Worm (Caenorhabditis elegans): ENCODE results near the gene cdc-48.2.

Gene cdc-48.2

DNA sequence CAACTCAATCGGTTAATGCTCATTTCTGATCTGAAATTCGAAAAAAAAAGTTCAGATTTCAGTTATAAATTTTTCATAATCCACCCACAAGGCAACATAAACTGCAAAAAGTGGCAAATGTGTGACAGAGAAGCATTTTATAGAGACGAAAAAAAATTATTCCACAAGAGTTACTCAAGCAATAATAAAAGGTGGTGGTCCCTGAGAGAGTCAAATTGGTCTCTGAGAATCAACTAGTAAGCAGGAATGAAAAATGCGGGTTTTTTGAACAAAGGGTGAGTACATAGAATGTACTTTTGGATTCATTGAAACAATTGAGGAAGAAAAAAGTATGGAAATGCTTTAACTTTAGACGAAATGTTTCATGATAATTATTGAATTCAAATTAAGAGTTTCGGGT is 32.1 kb downstream of the cdc-48.2 start, which contains the start of gene T05C12.11:
TSS of gene T05C12.11 (minus strand) at position 101 of the 400 bp plus-strand sequence.
- TF ChIP-seq hmbx-1 (tag; optimal IDR thresholded peaks at IDR 0.05) = no peak
- TF ChIP-seq pes-1 (GFP tag; IDR thresholded peaks at IDR 0.05) = no peak
- no peak for TF ChIP-seq tbx-37 (GFP tag; conservative IDR thresholded peaks at IDR 0.05)
- no peak for TF ChIP-seq aly-1 (tag; optimal IDR thresholded peaks at IDR 0.05)
- no peak for TF ChIP-seq ets-7 (tag; optimal IDR thresholded peaks at IDR 0.05)
- TF ChIP-seq F13C5.2 (tag; optimal IDR thresholded peaks at IDR 0.05) = no peak
- TF ChIP-seq B0310.2 (tag; optimal IDR thresholded peaks at IDR 0.05) = no peak
- no peak for TF ChIP-seq tra-4 (tag; optimal IDR thresholded peaks at IDR 0.05)
- no peak for TF ChIP-seq ceh-13 (GFP tag; optimal IDR thresholded peaks at IDR 0.05)
- no peak for TF ChIP-seq flt-1 (GFP tag; IDR thresholded peaks at IDR 0.05)
- no peak for TF ChIP-seq hnd-1 (tag; optimal IDR thresholded peaks at IDR 0.05)
- TF ChIP-seq ama-1 (optimal IDR thresholded peaks at IDR 0.05) = no peak
- no peak for TF ChIP-seq scrt-1 (GFP tag; IDR thresholded peaks at IDR 0.05)

DNA sequence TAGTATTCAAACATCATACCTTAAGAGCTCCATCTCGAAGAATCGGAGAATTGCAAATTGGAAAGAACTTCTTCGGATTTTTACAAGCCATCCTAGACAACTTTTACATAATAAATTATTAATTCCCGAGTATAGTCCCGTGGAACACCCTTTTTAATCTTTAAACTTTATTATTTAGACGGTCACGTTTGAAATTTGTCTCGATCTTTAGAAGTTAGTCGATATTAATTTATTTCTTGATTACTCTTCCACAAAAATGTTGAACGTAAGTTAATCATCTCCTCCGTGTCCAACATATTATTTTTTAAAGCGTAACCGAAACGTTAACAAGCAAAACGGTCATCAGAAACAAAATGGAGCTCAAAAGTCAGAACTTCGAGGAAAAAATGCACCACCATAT is 35.2 kb downstream of the cdc-48.2 start, which contains the start of the genes decr-1.3 and T05C12.1:
TSS of gene decr-1.3 (minus strand) at position 101 of the 400 bp plus-strand sequence.
TSS of gene T05C12.1 (plus strand) at position 232 of the 400 bp plus-strand sequence.
- no peak for TF ChIP-seq ceh-36 (tag; optimal IDR thresholded peaks at IDR 0.05)
- no peak for TF ChIP-seq hmbx-1 (tag; optimal IDR thresholded peaks at IDR 0.05)
- TF ChIP-seq scrt-1 (GFP tag; IDR thresholded peaks at IDR 0.05) = no peak
- TF ChIP-seq flt-1 (GFP tag; IDR thresholded peaks at IDR 0.05) = no peak
- no peak for TF ChIP-seq F13C5.2 (tag; optimal IDR thresholded peaks at IDR 0.05)
- TF ChIP-seq hnd-1 (tag; optimal IDR thresholded peaks at IDR 0.05) = no peak
- TF ChIP-seq pes-1 (GFP tag; IDR thresholded peaks at IDR 0.05) = no peak
- TF ChIP-seq ets-7 (tag; optimal IDR thresholded peaks at IDR 0.05) = no peak
- no peak for TF ChIP-seq hmg-4 (GFP tag; optimal IDR thresholded peaks at IDR 0.05)
- no peak for TF ChIP-seq ama-1 (optimal IDR thresholded peaks at IDR 0.05)
- no peak for TF ChIP-seq ceh-13 (GFP tag; optimal IDR thresholded peaks at IDR 0.05)

DNA sequence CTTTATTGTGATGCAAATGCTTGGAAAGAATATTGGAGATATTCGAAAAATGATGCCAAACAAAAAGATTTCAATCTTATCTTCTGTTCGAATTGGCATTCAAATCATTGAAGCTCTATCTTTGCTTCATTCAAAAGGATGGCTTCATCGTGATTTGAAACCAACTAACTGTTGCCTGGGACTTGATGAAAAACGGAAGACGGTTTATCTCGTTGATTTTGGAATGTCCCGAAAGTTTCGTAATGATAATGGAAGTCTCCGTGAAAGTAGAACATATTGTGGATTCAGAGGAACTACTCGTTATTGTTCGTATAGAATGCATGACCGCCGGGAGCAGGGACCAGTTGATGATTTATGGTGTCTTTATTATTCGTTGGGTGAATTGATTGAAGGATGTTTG is 35.9 kb downstream of the cdc-48.2 start:
- TF ChIP-seq ets-7 (tag; optimal IDR thresholded peaks at IDR 0.05) (no peak), B0310.2 (tag; optimal IDR thresholded peaks at IDR 0.05) (no peak), ceh-36 (tag; optimal IDR thresholded peaks at IDR 0.05) (no peak), ama-1 (optimal IDR thresholded peaks at IDR 0.05) (no peak), hnd-1 (tag; optimal IDR thresholded peaks at IDR 0.05) (no peak), scrt-1 (GFP tag; IDR thresholded peaks at IDR 0.05) (no peak), pes-1 (GFP tag; IDR thresholded peaks at IDR 0.05) (no peak), hmg-4 (GFP tag; optimal IDR thresholded peaks at IDR 0.05) (no peak), tra-4 (tag; optimal IDR thresholded peaks at IDR 0.05) (no peak), tbx-11 (GFP tag; IDR thresholded peaks at IDR 0.05) (no peak), ceh-13 (GFP tag; optimal IDR thresholded peaks at IDR 0.05) (no peak), tbx-37 (GFP tag; conservative IDR thresholded peaks at IDR 0.05) (no peak), flt-1 (GFP tag; IDR thresholded peaks at IDR 0.05) (no peak), F13C5.2 (tag; optimal IDR thresholded peaks at IDR 0.05) (no peak), sea-1 (GFP tag; conservative IDR thresholded peaks at IDR 0.05) (no peak), hmbx-1 (tag; optimal IDR thresholded peaks at IDR 0.05) (no peak), aly-1 (tag; optimal IDR thresholded peaks at IDR 0.05) (no peak)

DNA sequence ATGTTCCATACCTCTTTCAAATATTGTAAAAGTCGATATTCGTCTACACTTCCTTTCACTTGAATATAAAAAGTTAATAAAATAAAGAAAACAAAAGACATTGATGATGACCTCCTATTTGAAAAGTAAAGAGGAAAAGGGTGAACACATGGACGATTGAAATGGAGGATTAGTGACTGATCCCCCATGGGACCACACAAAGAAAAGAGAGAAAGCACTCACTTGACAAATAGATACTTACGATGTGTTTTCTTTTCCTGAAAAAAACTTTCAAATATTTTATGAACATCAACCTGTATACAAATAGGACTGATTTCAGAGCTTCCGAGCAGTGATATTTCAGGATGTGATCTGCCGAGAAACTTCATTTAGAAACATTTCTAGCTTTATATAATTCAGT is 38.8 kb downstream of the cdc-48.2 start, which contains the start of gene acr-14:
TSS of gene acr-14 (minus strand) at position 101 of the 400 bp plus-strand sequence.
- TF ChIP-seq sea-1 (GFP tag; conservative IDR thresholded peaks at IDR 0.05) (no peak), tra-4 (tag; optimal IDR thresholded peaks at IDR 0.05) (no peak), tbx-37 (GFP tag; conservative IDR thresholded peaks at IDR 0.05) (no peak)

DNA sequence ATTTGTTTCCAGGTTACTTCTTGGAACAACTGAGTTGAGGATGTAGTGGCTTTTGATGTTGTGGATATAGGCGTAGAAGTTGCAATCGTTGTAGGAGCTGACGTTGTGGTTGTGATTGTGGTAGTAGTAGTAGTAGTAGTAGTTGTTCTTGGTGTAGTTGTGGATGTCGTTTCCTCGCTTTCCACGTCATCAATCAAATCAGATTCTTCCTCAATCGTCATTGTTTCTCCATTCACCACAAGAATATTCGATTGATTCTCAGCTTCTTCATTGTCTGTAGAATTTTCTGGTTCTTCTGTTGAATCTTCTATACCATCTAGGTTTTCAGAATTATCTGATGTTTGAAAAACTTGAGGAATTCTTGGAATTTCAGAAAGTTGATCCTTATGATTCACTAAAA is 40.3 kb downstream of the cdc-48.2 start:
- TF ChIP-seq hmg-4 (GFP tag; optimal IDR thresholded peaks at IDR 0.05) = no peak
- TF ChIP-seq ama-1 (optimal IDR thresholded peaks at IDR 0.05) = no peak
- no peak for TF ChIP-seq flt-1 (GFP tag; IDR thresholded peaks at IDR 0.05)
- no peak for TF ChIP-seq scrt-1 (GFP tag; IDR thresholded peaks at IDR 0.05)
- TF ChIP-seq hmbx-1 (tag; optimal IDR thresholded peaks at IDR 0.05) = no peak
- TF ChIP-seq tra-4 (tag; optimal IDR thresholded peaks at IDR 0.05) = no peak
- TF ChIP-seq ets-7 (tag; optimal IDR thresholded peaks at IDR 0.05) = no peak
- no peak for TF ChIP-seq B0310.2 (tag; optimal IDR thresholded peaks at IDR 0.05)
- TF ChIP-seq tbx-11 (GFP tag; IDR thresholded peaks at IDR 0.05) = no peak
- TF ChIP-seq ceh-36 (tag; optimal IDR thresholded peaks at IDR 0.05) = no peak
- TF ChIP-seq tbx-37 (GFP tag; conservative IDR thresholded peaks at IDR 0.05) = no peak
- TF ChIP-seq sea-1 (GFP tag; conservative IDR thresholded peaks at IDR 0.05) = no peak
- no peak for TF ChIP-seq aly-1 (tag; optimal IDR thresholded peaks at IDR 0.05)
- TF ChIP-seq F13C5.2 (tag; optimal IDR thresholded peaks at IDR 0.05) = no peak
- no peak for TF ChIP-seq hnd-1 (tag; optimal IDR thresholded peaks at IDR 0.05)
- no peak for TF ChIP-seq pes-1 (GFP tag; IDR thresholded peaks at IDR 0.05)

DNA sequence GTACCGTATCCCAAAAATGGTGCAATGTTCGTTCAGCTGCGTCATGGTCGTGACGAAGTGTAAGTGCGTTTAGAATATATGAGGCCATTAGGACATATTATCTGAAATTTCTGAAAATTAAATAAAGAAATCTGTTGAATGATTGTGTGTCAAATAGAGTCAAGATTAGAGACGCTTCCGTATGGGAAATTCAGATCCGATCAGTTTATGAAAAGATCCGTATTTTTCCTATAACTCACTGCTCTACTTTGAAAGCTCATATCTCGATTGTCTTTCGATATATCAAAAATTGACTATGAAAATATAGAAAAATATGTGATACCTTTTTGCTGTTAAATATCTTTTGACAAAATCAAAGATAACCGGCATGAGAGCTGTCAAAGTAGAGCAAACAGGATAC is 42.0 kb downstream of the cdc-48.2 start, which contains the start of gene T05C12.4:
TSS of gene T05C12.4 (minus strand) at position 101 of the 400 bp plus-strand sequence.
- TF ChIP-seq tra-4 (tag; optimal IDR thresholded peaks at IDR 0.05) (no peak), ceh-13 (GFP tag; optimal IDR thresholded peaks at IDR 0.05) (no peak), sea-1 (GFP tag; conservative IDR thresholded peaks at IDR 0.05) (no peak), hmbx-1 (tag; optimal IDR thresholded peaks at IDR 0.05) (no peak), B0310.2 (tag; optimal IDR thresholded peaks at IDR 0.05) (no peak), ama-1 (optimal IDR thresholded peaks at IDR 0.05) (no peak), F13C5.2 (tag; optimal IDR thresholded peaks at IDR 0.05) (no peak), scrt-1 (GFP tag; IDR thresholded peaks at IDR 0.05) (no peak), aly-1 (tag; optimal IDR thresholded peaks at IDR 0.05) (no peak), hnd-1 (tag; optimal IDR thresholded peaks at IDR 0.05) (no peak), ets-7 (tag; optimal IDR thresholded peaks at IDR 0.05) (no peak), hmg-4 (GFP tag; optimal IDR thresholded peaks at IDR 0.05) (no peak), tbx-11 (GFP tag; IDR thresholded peaks at IDR 0.05) (no peak), tbx-37 (GFP tag; conservative IDR thresholded peaks at IDR 0.05) (no peak), ceh-36 (tag; optimal IDR thresholded peaks at IDR 0.05) (no peak), pes-1 (GFP tag; IDR thresholded peaks at IDR 0.05) (no peak), flt-1 (GFP tag; IDR thresholded peaks at IDR 0.05) (no peak)

DNA sequence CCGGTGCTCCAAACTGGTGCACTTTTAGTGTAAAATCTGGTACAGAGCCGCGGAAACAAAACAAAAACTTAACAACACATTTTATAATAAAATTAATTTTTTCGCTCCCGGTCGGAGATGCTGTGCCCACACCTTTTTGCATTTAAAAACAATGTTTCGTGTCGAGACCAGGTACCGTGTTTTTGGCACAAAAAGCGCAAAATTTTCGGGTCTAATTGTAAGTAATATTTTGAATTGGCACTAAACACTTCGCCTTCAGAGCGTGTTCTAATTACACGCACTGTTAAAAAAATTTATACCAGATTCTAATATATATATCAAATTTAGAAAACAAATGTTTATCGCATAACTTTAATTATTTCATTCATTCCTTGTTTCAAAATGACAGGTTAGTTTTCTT is 43.1 kb downstream of the cdc-48.2 start, which contains the start of gene dylt-3:
TSS of gene dylt-3 (plus strand) at position 301 of the 400 bp plus-strand sequence.
- TF ChIP-seq scrt-1 (GFP tag; IDR thresholded peaks at IDR 0.05) = no peak
- TF ChIP-seq F13C5.2 (tag; optimal IDR thresholded peaks at IDR 0.05) = no peak

Data from whole organism, early embryonic.